In genomic region chr3R:27556972-27557371, dm6 we compare ENCODE assay signal across 2 fruit fly cellular contexts.
TF ChIP-seq lines count a peak whose summit lies in the region.

No protein-coding gene starts in this region.

TF ChIP-seq in whole organism, embryonic, 481 proteins besides CTCF, POLR2A, EP300 and RAD21 (continued from another document and continues in another):
- TF ChIP-seq CG6791 (GFP tag; IDR thresholded peaks at IDR 0.05; lab: Robert Waterston, UW; ENCODE audit: partially characterized antibody) (no peak), CG31365 (tag; optimal IDR thresholded peaks at IDR 0.05; lab: Kevin White, UChicago) (no peak), GATAe (GFP tag; conservative IDR thresholded peaks at IDR 0.05; lab: Robert Waterston, UW) (no peak), Atf6 (GFP tag; IDR thresholded peaks at IDR 0.05; lab: Robert Waterston, UW) (peak; percentile 43; the same call in 1 of the 2 replicates), inv (GFP tag; IDR thresholded peaks at IDR 0.05; lab: Robert Waterston, UW; ENCODE audit: partially characterized antibody) (no peak), CG4424 (GFP tag; optimal IDR thresholded peaks at IDR 0.05; lab: Kevin White, UChicago) (no peak), Side (GFP tag; optimal IDR thresholded peaks at IDR 0.05; lab: Kevin White, UChicago) (no peak), CG3995 (GFP tag; optimal IDR thresholded peaks at IDR 0.05; lab: Kevin White, UChicago) (peak; percentile 33), ems (GFP tag; optimal IDR thresholded peaks at IDR 0.05; lab: Kevin White, UChicago) (peak; percentile 17), D19B (GFP tag; optimal IDR thresholded peaks at IDR 0.05; lab: Kevin White, UChicago) (no peak), zf30C (GFP tag; optimal IDR thresholded peaks at IDR 0.05; lab: Kevin White, UChicago) (no peak), al (GFP tag; IDR thresholded peaks at IDR 0.05; lab: Robert Waterston, UW) (peak; percentile 68; the same call in 1 of the 2 replicates), maf-S (GFP tag; optimal IDR thresholded peaks at IDR 0.05; lab: Kevin White, UChicago) (no peak), BEAF-32 (GFP tag; optimal IDR thresholded peaks at IDR 0.05; lab: Kevin White, UChicago) (no peak), mirr (GFP tag; optimal IDR thresholded peaks at IDR 0.05; lab: Kevin White, UChicago) (no peak), sim (GFP tag; IDR thresholded peaks at IDR 0.05; lab: Robert Waterston, UW) (no peak), CG32772 (GFP tag; IDR thresholded peaks at IDR 0.05; lab: Robert Waterston, UW) (peak; percentile 36; the same call in 1 of the 2 replicates), prd (optimal IDR thresholded peaks at IDR 0.05; lab: Kevin White, UChicago) (no peak), prd (GFP tag; IDR thresholded peaks at IDR 0.05; lab: Robert Waterston, UW) (peak; percentile 43; the same call in 2 of the 3 replicates), CG12744 (GFP tag; optimal IDR thresholded peaks at IDR 0.05; lab: Kevin White, UChicago) (no peak), esg (GFP tag; conservative IDR thresholded peaks at IDR 0.05; lab: Robert Waterston, UW) (peak; percentile 33), Aef1 (GFP tag; IDR thresholded peaks at IDR 0.05; lab: Robert Waterston, UW) (peak; percentile 41; the same call in 2 of the 3 replicates), CG7271 (tag; optimal IDR thresholded peaks at IDR 0.05; lab: Kevin White, UChicago) (no peak), tap (tag; optimal IDR thresholded peaks at IDR 0.05; lab: Kevin White, UChicago) (no peak), E2f2 (GFP tag; IDR thresholded peaks at IDR 0.05; lab: Robert Waterston, UW) (no peak), CG43689 (GFP tag; IDR thresholded peaks at IDR 0.05; lab: Robert Waterston, UW) (no peak), Hey (tag; optimal IDR thresholded peaks at IDR 0.05; lab: Kevin White, UChicago) (no peak), Bdp1 (GFP tag; optimal IDR thresholded peaks at IDR 0.05; lab: Kevin White, UChicago) (no peak), repo (GFP tag; optimal IDR thresholded peaks at IDR 0.05; lab: Kevin White, UChicago) (peak; percentile 24), gsb-n (tag; optimal IDR thresholded peaks at IDR 0.05; lab: Kevin White, UChicago) (no peak), row (GFP tag; IDR thresholded peaks at IDR 0.05; lab: Robert Waterston, UW) (peak; percentile 58), pho (GFP tag; optimal IDR thresholded peaks at IDR 0.05; lab: Kevin White, UChicago) (no peak), CG31441 (GFP tag; IDR thresholded peaks at IDR 0.05; lab: Robert Waterston, UW) (no peak), CG12659 (GFP tag; optimal IDR thresholded peaks at IDR 0.05; lab: Kevin White, UChicago) (peak; percentile 4), dan (GFP tag; IDR thresholded peaks at IDR 0.05; lab: Robert Waterston, UW) (no peak), p53 (GFP tag; optimal IDR thresholded peaks at IDR 0.05; lab: Kevin White, UChicago) (no peak), amos (GFP tag; IDR thresholded peaks at IDR 0.05; lab: Robert Waterston, UW; ENCODE audit: partially characterized antibody) (no peak), disco-r (GFP tag; optimal IDR thresholded peaks at IDR 0.05; lab: Kevin White, UChicago) (no peak), Xbp1 (GFP tag; optimal IDR thresholded peaks at IDR 0.05; lab: Kevin White, UChicago) (peak; percentile 17), CG3847 (GFP tag; IDR thresholded peaks at IDR 0.05; lab: Robert Waterston, UW) (peak; percentile 52), knrl (GFP tag; IDR thresholded peaks at IDR 0.05; lab: Robert Waterston, UW; ENCODE audit: partially characterized antibody) (no peak), HLH4C (GFP tag; IDR thresholded peaks at IDR 0.05; lab: Robert Waterston, UW; ENCODE audit: partially characterized antibody) (no peak), H2.0 (GFP tag; IDR thresholded peaks at IDR 0.05; lab: Robert Waterston, UW) (no peak), CG14965 (GFP tag; optimal IDR thresholded peaks at IDR 0.05; lab: Kevin White, UChicago; ENCODE audit: borderline replicate concordance) (no peak), sr (GFP tag; IDR thresholded peaks at IDR 0.05; lab: Robert Waterston, UW) (no peak), CG18619 (GFP tag; optimal IDR thresholded peaks at IDR 0.05; lab: Kevin White, UChicago) (peak; percentile 13), insv (GFP tag; optimal IDR thresholded peaks at IDR 0.05; lab: Kevin White, UChicago) (no peak), grau (tag; optimal IDR thresholded peaks at IDR 0.05; lab: Kevin White, UChicago) (peak; percentile 85), ci (GFP tag; IDR thresholded peaks at IDR 0.05; lab: Robert Waterston, UW) (peak; percentile 38; the same call in 1 of the 3 replicates), Ets97D (GFP tag; optimal IDR thresholded peaks at IDR 0.05; lab: Kevin White, UChicago) (no peak), CG12769 (tag; optimal IDR thresholded peaks at IDR 0.05; lab: Kevin White, UChicago) (peak; percentile 28), CG1603 (tag; optimal IDR thresholded peaks at IDR 0.05; lab: Kevin White, UChicago) (no peak), CG7928 (GFP tag; optimal IDR thresholded peaks at IDR 0.05; lab: Kevin White, UChicago) (peak; percentile 14), bsh (GFP tag; optimal IDR thresholded peaks at IDR 0.05; lab: Kevin White, UChicago) (no peak), CG17568 (GFP tag; optimal IDR thresholded peaks at IDR 0.05; lab: Kevin White, UChicago) (no peak), NC2β (GFP tag; optimal IDR thresholded peaks at IDR 0.05; lab: Kevin White, UChicago) (no peak), crol (GFP tag; IDR thresholded peaks at IDR 0.05; lab: Robert Waterston, UW) (no peak), CG16779 (GFP tag; IDR thresholded peaks at IDR 0.05; lab: Robert Waterston, UW) (0 out of 2 replicates have a peak, but pooled peaks have one; percentile 40), ewg (GFP tag; optimal IDR thresholded peaks at IDR 0.05; lab: Kevin White, UChicago) (no peak), vfl (GFP tag; optimal IDR thresholded peaks at IDR 0.05; lab: Kevin White, UChicago) (no peak), abd-A (tag; optimal IDR thresholded peaks at IDR 0.05; lab: Kevin White, UChicago) (no peak), CG7357 (GFP tag; IDR thresholded peaks at IDR 0.05; lab: Robert Waterston, UW) (no peak), bbx (GFP tag; IDR thresholded peaks at IDR 0.05; lab: Robert Waterston, UW; ENCODE audit: partially characterized antibody) (no peak), Rfx (GFP tag; IDR thresholded peaks at IDR 0.05; lab: Robert Waterston, UW) (peak; percentile 82), gce (GFP tag; IDR thresholded peaks at IDR 0.05; lab: Robert Waterston, UW) (no peak), pum (GFP tag; optimal IDR thresholded peaks at IDR 0.05; lab: Kevin White, UChicago) (no peak)

TF ChIP-seq in whole organism, prepupa, 60 proteins besides CTCF, POLR2A, EP300 and RAD21 (continued from another document):
- TF ChIP-seq CG4318 (GFP tag; optimal IDR thresholded peaks at IDR 0.05; lab: Kevin White, UChicago) (no peak), Lpt (GFP tag; optimal IDR thresholded peaks at IDR 0.05; lab: Kevin White, UChicago) (peak; percentile 66), OdsH (GFP tag; optimal IDR thresholded peaks at IDR 0.05; lab: Kevin White, UChicago) (peak; percentile 65), dsx (GFP tag; optimal IDR thresholded peaks at IDR 0.05; lab: Kevin White, UChicago; ENCODE audit: poor library complexity, severe bottlenecking) (no peak), CG16779 (tag; optimal IDR thresholded peaks at IDR 0.05; lab: Kevin White, UChicago) (no peak), Sox14 (GFP tag; optimal IDR thresholded peaks at IDR 0.05; lab: Kevin White, UChicago) (peak; percentile 27), Gug (GFP tag; IDR thresholded peaks at IDR 0.05; lab: Robert Waterston, UW) (peak; percentile 71), CG3032 (tag; optimal IDR thresholded peaks at IDR 0.05; lab: Kevin White, UChicago) (peak; percentile 18), CG6792 (GFP tag; optimal IDR thresholded peaks at IDR 0.05; lab: Kevin White, UChicago) (peak; percentile 50), Met (GFP tag; optimal IDR thresholded peaks at IDR 0.05; lab: Kevin White, UChicago) (peak; percentile 51), lz (GFP tag; optimal IDR thresholded peaks at IDR 0.05; lab: Kevin White, UChicago) (peak; percentile 35), CG11762 (GFP tag; optimal IDR thresholded peaks at IDR 0.05; lab: Kevin White, UChicago; ENCODE audit: insufficient read depth) (peak; percentile 31), Sox15 (GFP tag; optimal IDR thresholded peaks at IDR 0.05; lab: Kevin White, UChicago) (peak; percentile 45), Eip75B (GFP tag; optimal IDR thresholded peaks at IDR 0.05; lab: Kevin White, UChicago) (peak; percentile 51), cyc (GFP tag; optimal IDR thresholded peaks at IDR 0.05; lab: Kevin White, UChicago) (peak; percentile 66), dac (GFP tag; optimal IDR thresholded peaks at IDR 0.05; lab: Kevin White, UChicago) (peak; percentile 2), eg (GFP tag; IDR thresholded peaks at IDR 0.05; lab: Robert Waterston, UW) (peak; percentile 88), CG8319 (GFP tag; optimal IDR thresholded peaks at IDR 0.05; lab: Kevin White, UChicago) (peak; percentile 31), vri (GFP tag; optimal IDR thresholded peaks at IDR 0.05; lab: Kevin White, UChicago) (peak; percentile 45), pdm3 (GFP tag; optimal IDR thresholded peaks at IDR 0.05; lab: Kevin White, UChicago) (peak; percentile 67), CG6163 (GFP tag; IDR thresholded peaks at IDR 0.05; lab: Robert Waterston, UW) (peak; percentile 81), CG15336 (GFP tag; IDR thresholded peaks at IDR 0.05; lab: Robert Waterston, UW) (peak; percentile 83), CG10631 (GFP tag; optimal IDR thresholded peaks at IDR 0.05; lab: Kevin White, UChicago) (peak; percentile 47), Eip93F (GFP tag; optimal IDR thresholded peaks at IDR 0.05; lab: Kevin White, UChicago) (no peak), CG34406 (GFP tag; optimal IDR thresholded peaks at IDR 0.05; lab: Kevin White, UChicago) (peak; percentile 40), CG11294 (GFP tag; IDR thresholded peaks at IDR 0.05; lab: Robert Waterston, UW) (peak; percentile 79), fd59A (GFP tag; optimal IDR thresholded peaks at IDR 0.05; lab: Kevin White, UChicago) (no peak), CG8119 (GFP tag; IDR thresholded peaks at IDR 0.05; lab: Robert Waterston, UW) (peak; percentile 77), CG6808 (GFP tag; optimal IDR thresholded peaks at IDR 0.05; lab: Kevin White, UChicago) (no peak), Ets96B (tag; optimal IDR thresholded peaks at IDR 0.05; lab: Kevin White, UChicago) (peak; percentile 43), Hr39 (GFP tag; optimal IDR thresholded peaks at IDR 0.05; lab: Kevin White, UChicago) (peak; percentile 55), fkh (GFP tag; optimal IDR thresholded peaks at IDR 0.05; lab: Kevin White, UChicago) (no peak), ss (GFP tag; optimal IDR thresholded peaks at IDR 0.05; lab: Kevin White, UChicago) (no peak), CG3919 (GFP tag; optimal IDR thresholded peaks at IDR 0.05; lab: Kevin White, UChicago) (peak; percentile 76), Blimp-1 (GFP tag; optimal IDR thresholded peaks at IDR 0.05; lab: Kevin White, UChicago) (peak; percentile 18), Ets21C (GFP tag; optimal IDR thresholded peaks at IDR 0.05; lab: Kevin White, UChicago) (peak; percentile 18)
TF ChIP-seq in whole organism, prepupa: peak in this region for 44.
